Fruit fly (Drosophila melanogaster) whole organism, adult: Measurements from ENCODE around the gene MtnD.

ENCODE experiments used
- CG11617 ChIP-seq: fragments of 200-800 bp; sonication (Bioruptor generic); optimal IDR thresholded peaks from 2 replicates; lab custom pipeline; 2017; ENCODE audit warnings: mild to moderate bottlenecking, missing biosample characterization, missing genetic modification reagents, missing genetic modification characterization
- CG12768 ChIP-seq: fragments of 200-800 bp; sonication (Bioruptor generic); optimal IDR thresholded peaks from 2 replicates; lab custom pipeline; 2017; ENCODE audit warnings: missing biosample characterization, missing genetic modification characterization, mild to moderate bottlenecking, moderate library complexity, missing genetic modification reagents
- CG14711 ChIP-seq: fragments of 200-800 bp; sonication (Bioruptor generic); optimal IDR thresholded peaks from 2 replicates; lab custom pipeline; 2018; ENCODE audit warnings: missing biosample characterization, mild to moderate bottlenecking, missing genetic modification characterization, moderate library complexity
- CG1620 ChIP-seq: fragments of 200-800 bp; sonication (Bioruptor generic); optimal IDR thresholded peaks from 2 replicates; lab custom pipeline; 2016; ENCODE audit warnings: missing biosample characterization, missing genetic modification characterization
- CG33017 ChIP-seq: fragments of 200-800 bp; sonication (Bioruptor generic); optimal IDR thresholded peaks from 2 replicates; lab custom pipeline; 2018; ENCODE audit warnings: missing biosample characterization, mild to moderate bottlenecking, missing genetic modification characterization, moderate library complexity
- CG5204 ChIP-seq: fragments of 200-800 bp; sonication (Bioruptor generic); optimal IDR thresholded peaks from 2 replicates; lab custom pipeline; 2016; ENCODE audit warnings: missing biosample characterization, missing genetic modification characterization
- CG7045 ChIP-seq: fragments of 200-800 bp; sonication (Bioruptor generic); optimal IDR thresholded peaks from 2 replicates; lab custom pipeline; 2017; ENCODE audit warnings: missing biosample characterization, mild to moderate bottlenecking, missing genetic modification characterization
- CG7101 ChIP-seq: fragments of 200-800 bp; sonication (Bioruptor generic); optimal IDR thresholded peaks from 2 replicates; lab custom pipeline; 2018; ENCODE audit warnings: missing biosample characterization, mild to moderate bottlenecking, missing genetic modification characterization, moderate library complexity
- Clk ChIP-seq: fragments of 200-800 bp; sonication (Bioruptor generic); optimal IDR thresholded peaks from 2 replicates; lab custom pipeline; 2017; ENCODE audit warnings: missing biosample characterization, missing genetic modification characterization
- Crg-1 ChIP-seq: fragments of 200-800 bp; sonication (Bioruptor generic); optimal IDR thresholded peaks from 2 replicates; lab custom pipeline; 2016; ENCODE audit warnings: missing biosample characterization, missing genetic modification characterization
- Hr96 ChIP-seq: fragments of 200-800 bp; sonication (Bioruptor generic); optimal IDR thresholded peaks from 2 replicates; lab custom pipeline; 2016; ENCODE audit warnings: missing biosample characterization, missing genetic modification characterization
- Mnt ChIP-seq: fragments of 200-800 bp; sonication (Bioruptor generic); optimal IDR thresholded peaks from 2 replicates; lab custom pipeline; 2016; ENCODE audit warnings: missing biosample characterization, mild to moderate bottlenecking, missing genetic modification characterization
- bab1 ChIP-seq: fragments of 200-800 bp; sonication (Bioruptor generic); optimal IDR thresholded peaks from 3 replicates; lab custom pipeline; 2019; ENCODE audit warnings: missing biosample characterization, mild to moderate bottlenecking, missing genetic modification characterization, moderate library complexity
- cic ChIP-seq: fragments of 200-800 bp; sonication (Bioruptor generic); optimal IDR thresholded peaks from 2 replicates; lab custom pipeline; 2017; ENCODE audit warnings: missing biosample characterization, mild to moderate bottlenecking, missing genetic modification characterization, moderate library complexity
- cnc ChIP-seq, 2 experiments: fragments of >200 bp; optimal IDR thresholded peaks; 2 replicates each; lab custom pipeline; 2017
- kay ChIP-seq: fragments of 200-800 bp; sonication (Bioruptor generic); peaks from one replicate; lab custom pipeline; 2016; ENCODE audit warnings: missing biosample characterization, missing genetic modification characterization, borderline replicate concordance
- ovo ChIP-seq: fragments of 200-800 bp; sonication (Bioruptor generic); optimal IDR thresholded peaks from 2 replicates; lab custom pipeline; 2016; ENCODE audit warnings: missing biosample characterization, missing genetic modification characterization
- pad ChIP-seq: fragments of 200-800 bp; sonication (Bioruptor generic); optimal IDR thresholded peaks from 3 replicates; lab custom pipeline; 2017; ENCODE audit warnings: missing biosample characterization, missing genetic modification characterization, mild to moderate bottlenecking, moderate library complexity, missing genetic modification reagents
- tj ChIP-seq: fragments of 200-800 bp; sonication (Bioruptor generic); optimal IDR thresholded peaks from 3 replicates; lab custom pipeline; 2017; ENCODE audit warnings: missing biosample characterization, mild to moderate bottlenecking, missing genetic modification characterization, moderate library complexity
- toe ChIP-seq: fragments of 200-800 bp; sonication (Bioruptor generic); optimal IDR thresholded peaks from 2 replicates; lab custom pipeline; 2016; ENCODE audit warnings: missing biosample characterization, missing genetic modification characterization

MtnD gene

DNA sequence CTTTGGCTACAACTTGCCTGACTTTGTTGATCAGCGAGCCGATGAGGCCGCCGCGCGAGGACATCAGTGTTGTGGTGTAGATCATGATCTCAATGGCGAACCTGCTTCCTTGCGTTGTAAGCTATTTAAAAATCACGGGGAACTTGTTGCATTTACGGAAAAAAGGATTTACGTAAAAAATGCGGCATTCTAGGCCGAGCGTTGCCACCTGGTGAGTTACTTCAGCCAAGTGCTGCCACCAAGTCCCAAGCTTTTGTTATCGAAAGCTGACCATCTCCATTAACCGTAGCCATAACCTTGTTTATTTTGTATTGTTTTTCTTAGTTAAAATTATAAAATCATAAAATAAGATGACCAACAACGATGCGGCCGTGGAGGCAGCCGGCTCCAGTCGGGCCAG is 42.0 kb downstream of the MtnD start, which contains the start of the genes TFAM and CG5412:
Gene TFAM, minus strand, starts transcription at position 222 of the 400 bp plus-strand sequence.
Gene CG5412, plus strand, starts transcription at position 265 of the 400 bp plus-strand sequence.
- TF ChIP-seq CG1620 (GFP tag; lab: Kevin White, UChicago) = peak; percentile 15
- peak; percentile 40 for TF ChIP-seq Mnt
- no peak for TF ChIP-seq CG14711 (tag; lab: Kevin White, UChicago)
- TF ChIP-seq kay (GFP tag; lab: Kevin White, UChicago) = no peak

- peak; percentile 71 for TF ChIP-seq pad (GFP tag; lab: Kevin White, UChicago)
- peak; percentile 71 for TF ChIP-seq ovo (GFP tag; lab: Kevin White, UChicago)
- no peak for TF ChIP-seq cnc (optimal IDR thresholded peaks at IDR 0.05; lab: Kevin White, UChicago)
- TF ChIP-seq CG5204 (GFP tag; lab: Kevin White, UChicago) = no peak
- TF ChIP-seq toe (GFP tag; lab: Kevin White, UChicago) = no peak
- peak; percentile 78 for TF ChIP-seq CG12768 (GFP tag; lab: Kevin White, UChicago)
- peak; percentile 70 for TF ChIP-seq cic
- TF ChIP-seq CG14711 (tag; lab: Kevin White, UChicago) = peak; percentile 81
- TF ChIP-seq Crg-1 (GFP tag; lab: Kevin White, UChicago) = peak; percentile 79
- TF ChIP-seq Mnt = peak; percentile 85
- peak; percentile 71 for TF ChIP-seq Clk (GFP tag; lab: Kevin White, UChicago)
- no peak for TF ChIP-seq Hr96 (GFP tag; lab: Kevin White, UChicago)
- TF ChIP-seq CG11617 (GFP tag; lab: Kevin White, UChicago) = peak; percentile 91
- TF ChIP-seq CG1620 (GFP tag; lab: Kevin White, UChicago) = peak; percentile 91
- TF ChIP-seq CG33017 (tag; lab: Kevin White, UChicago) = peak; percentile 79
- peak; percentile 94 for TF ChIP-seq bab1
- TF ChIP-seq tj = peak; percentile 67
- TF ChIP-seq CG7101 (tag; lab: Kevin White, UChicago) = peak; percentile 90
- TF ChIP-seq CG7045 (GFP tag; lab: Kevin White, UChicago) = peak; percentile 70
- no peak for TF ChIP-seq kay (GFP tag; lab: Kevin White, UChicago)
Observed at dm6 chr3R:20579816-20580215, 45.1 kb downstream of the MtnD start, which contains the start of the genes EloB and Srp14. Gene EloB, minus strand, starts transcription at chr3R:20579850. Gene Srp14, plus strand, starts transcription at chr3R:20580115.

- no peak for TF ChIP-seq Hr96 (GFP tag; lab: Kevin White, UChicago)
- TF ChIP-seq cic = no peak
- no peak for TF ChIP-seq Clk (GFP tag; lab: Kevin White, UChicago)
- TF ChIP-seq CG7045 (GFP tag; lab: Kevin White, UChicago) = no peak
- no peak for TF ChIP-seq Mnt
- no peak for TF ChIP-seq tj
- TF ChIP-seq CG5204 (GFP tag; lab: Kevin White, UChicago) = no peak
- no peak for TF ChIP-seq CG7101 (tag; lab: Kevin White, UChicago)
- no peak for TF ChIP-seq CG11617 (GFP tag; lab: Kevin White, UChicago)
- no peak for TF ChIP-seq kay (GFP tag; lab: Kevin White, UChicago)
Observed at dm6 chr3R:20581376-20581775, 46.6 kb downstream of the MtnD start, which contains the start of gene CG34008. Gene CG34008, minus strand, starts transcription at chr3R:20581522.
